Fruit fly (Drosophila melanogaster): ENCODE measurements around the gene CG1578.

The CG1578 gene

DNA sequence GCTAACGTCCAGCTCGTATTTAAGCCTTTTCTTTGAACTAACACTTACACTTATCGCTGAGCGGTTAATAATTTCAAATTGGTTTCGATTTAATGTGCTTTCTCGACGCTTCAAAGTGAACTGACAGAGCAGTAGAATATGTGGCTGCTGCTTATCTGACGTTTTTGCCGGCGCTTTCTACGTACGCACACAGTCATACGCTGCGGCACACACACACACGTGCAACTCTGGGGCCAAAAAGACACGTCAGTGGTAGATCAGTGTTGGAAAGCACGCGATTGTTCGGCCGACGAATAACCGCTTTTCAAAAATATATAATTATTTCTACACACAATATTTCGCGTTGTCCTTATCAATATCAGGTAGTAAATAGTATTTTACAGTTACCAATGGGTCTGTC is 10.2 kb downstream of the CG1578 start:
- TF ChIP-seq Sp1 (GFP tag; optimal IDR thresholded peaks at IDR 0.05) = peak; percentile 45
- TF ChIP-seq fru (GFP tag; optimal IDR thresholded peaks at IDR 0.05) = no peak
- TF ChIP-seq dmrt93B (GFP tag; optimal IDR thresholded peaks at IDR 0.05) = no peak
- peak; percentile 49 for TF ChIP-seq OdsH (GFP tag; optimal IDR thresholded peaks at IDR 0.05)
- TF ChIP-seq h (GFP tag; optimal IDR thresholded peaks at IDR 0.05) = peak; percentile 51
- no peak for TF ChIP-seq pan (optimal IDR thresholded peaks at IDR 0.05)
- TF ChIP-seq Hnf4 (GFP tag; optimal IDR thresholded peaks at IDR 0.05) = peak; percentile 59
- no peak for TF ChIP-seq sv (GFP tag; optimal IDR thresholded peaks at IDR 0.05)
- no peak for TF ChIP-seq Hr78 (GFP tag; optimal IDR thresholded peaks at IDR 0.05)
- TF ChIP-seq jim (GFP tag; optimal IDR thresholded peaks at IDR 0.05) = no peak
- TF ChIP-seq CrebA (GFP tag; optimal IDR thresholded peaks at IDR 0.05; ENCODE audit: borderline replicate concordance) = peak; percentile 95
- TF ChIP-seq sage (GFP tag; optimal IDR thresholded peaks at IDR 0.05) = peak; percentile 24
- no peak for TF ChIP-seq Dfd (GFP tag; optimal IDR thresholded peaks at IDR 0.05)
- TF ChIP-seq HLH106 (tag; optimal IDR thresholded peaks at IDR 0.05) = peak; percentile 18
- TF ChIP-seq CG32264 (GFP tag; optimal IDR thresholded peaks at IDR 0.05) = peak; percentile 10
- TF ChIP-seq CG9705 (GFP tag; optimal IDR thresholded peaks at IDR 0.05) = peak; percentile 29
- no peak for TF ChIP-seq br (GFP tag; optimal IDR thresholded peaks at IDR 0.05)
- TF ChIP-seq ey (GFP tag; optimal IDR thresholded peaks at IDR 0.05) = no peak
- TF ChIP-seq brk (GFP tag; optimal IDR thresholded peaks at IDR 0.05) = no peak
- peak in 1 of 2 experiments; percentile 46 for TF ChIP-seq foxo (GFP tag; optimal IDR thresholded peaks at IDR 0.05)
- TF ChIP-seq rgr (GFP tag; optimal IDR thresholded peaks at IDR 0.05) = peak; percentile 48
- TF ChIP-seq Rel (GFP tag; optimal IDR thresholded peaks at IDR 0.05) = no peak
- peak; percentile 55 for TF ChIP-seq Rel (tag; optimal IDR thresholded peaks at IDR 0.05)

- TF ChIP-seq psq (GFP tag; optimal IDR thresholded peaks at IDR 0.05) = peak; percentile 20
- no peak for TF ChIP-seq ey (GFP tag; optimal IDR thresholded peaks at IDR 0.05)
- TF ChIP-seq tai (GFP tag; optimal IDR thresholded peaks at IDR 0.05) = no peak
- peak; percentile 18 for TF ChIP-seq Dif (GFP tag; optimal IDR thresholded peaks at IDR 0.05; ENCODE audit: partially characterized antibody)
- peak; percentile 98 for TF ChIP-seq CrebA (GFP tag; optimal IDR thresholded peaks at IDR 0.05; ENCODE audit: borderline replicate concordance)
- TF ChIP-seq Rel (GFP tag; optimal IDR thresholded peaks at IDR 0.05) = peak; percentile 15
- peak; percentile 77 for TF ChIP-seq Rel (tag; optimal IDR thresholded peaks at IDR 0.05)
- TF ChIP-seq dl (GFP tag; optimal IDR thresholded peaks at IDR 0.05; ENCODE audit: insufficient read depth in 1 of 2, partially characterized antibody in 2 of 2) = peak in 1 of 2 experiments; percentile 43
- no peak for TF ChIP-seq HLH106 (tag; optimal IDR thresholded peaks at IDR 0.05)
- peak; percentile 21 for TF ChIP-seq h (GFP tag; optimal IDR thresholded peaks at IDR 0.05)
- TF ChIP-seq rgr (GFP tag; optimal IDR thresholded peaks at IDR 0.05) = peak; percentile 24
- peak in 1 of 2 experiments; percentile 7 for TF ChIP-seq foxo (GFP tag; optimal IDR thresholded peaks at IDR 0.05)
- peak; percentile 13 for TF ChIP-seq OdsH (GFP tag; optimal IDR thresholded peaks at IDR 0.05)
- TF ChIP-seq Abd-B (GFP tag; optimal IDR thresholded peaks at IDR 0.05) = no peak
- TF ChIP-seq Hnf4 (GFP tag; optimal IDR thresholded peaks at IDR 0.05) = peak; percentile 31
- TF ChIP-seq CG9705 (GFP tag; optimal IDR thresholded peaks at IDR 0.05) = no peak
Observed at dm6 chrX:11805066-11805766, 11.1 kb downstream of the CG1578 start.

DNA sequence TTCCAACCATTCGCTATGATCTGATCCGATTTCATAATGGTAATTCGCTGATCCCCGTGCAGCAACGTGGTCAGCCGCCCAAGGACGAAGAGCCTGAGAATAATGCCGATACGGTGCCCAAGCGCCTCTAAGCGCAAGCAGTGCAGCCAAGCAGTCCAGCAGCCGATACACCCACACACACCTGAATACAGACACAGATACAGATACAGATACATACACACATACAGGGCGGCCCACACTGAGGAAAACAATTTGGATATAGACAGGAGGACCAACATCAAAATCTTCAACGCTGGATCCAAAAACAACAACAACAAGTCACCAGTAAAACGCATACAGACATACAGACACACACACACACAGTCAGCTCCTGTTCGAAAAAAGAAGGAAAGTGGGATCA is 16.4 kb downstream of the CG1578 start:
- TF ChIP-seq Jra (GFP tag; optimal IDR thresholded peaks at IDR 0.05) (no peak), OdsH (GFP tag; optimal IDR thresholded peaks at IDR 0.05) (no peak), woc (GFP tag; optimal IDR thresholded peaks at IDR 0.05) (no peak), dl (GFP tag; optimal IDR thresholded peaks at IDR 0.05; ENCODE audit: insufficient read depth in 1 of 2, partially characterized antibody in 2 of 2) (no peak), CG32264 (GFP tag; optimal IDR thresholded peaks at IDR 0.05) (no peak), CG9705 (GFP tag; optimal IDR thresholded peaks at IDR 0.05) (no peak), Dfd (GFP tag; optimal IDR thresholded peaks at IDR 0.05) (no peak), sv (GFP tag; optimal IDR thresholded peaks at IDR 0.05) (no peak), Hr83 (GFP tag; optimal IDR thresholded peaks at IDR 0.05; ENCODE audit: poor library complexity, severe bottlenecking) (no peak), Vsx2 (GFP tag; optimal IDR thresholded peaks at IDR 0.05; ENCODE audit: partially characterized antibody) (no peak), Hr78 (GFP tag; optimal IDR thresholded peaks at IDR 0.05) (no peak), h (GFP tag; optimal IDR thresholded peaks at IDR 0.05) (no peak), dsf (GFP tag; optimal IDR thresholded peaks at IDR 0.05; ENCODE audit: borderline replicate concordance) (no peak), Rel (GFP tag; optimal IDR thresholded peaks at IDR 0.05) (no peak), Rel (tag; optimal IDR thresholded peaks at IDR 0.05) (no peak), tai (GFP tag; optimal IDR thresholded peaks at IDR 0.05) (no peak), Myc (optimal IDR thresholded peaks at IDR 0.05) (no peak), fru (GFP tag; optimal IDR thresholded peaks at IDR 0.05) (no peak), Hnf4 (GFP tag; optimal IDR thresholded peaks at IDR 0.05) (no peak), br (GFP tag; optimal IDR thresholded peaks at IDR 0.05) (no peak)

Data from whole organism, wandering third instar larva.